Worm (Caenorhabditis elegans): ENCODE data around the gene daf-37.

DNA sequence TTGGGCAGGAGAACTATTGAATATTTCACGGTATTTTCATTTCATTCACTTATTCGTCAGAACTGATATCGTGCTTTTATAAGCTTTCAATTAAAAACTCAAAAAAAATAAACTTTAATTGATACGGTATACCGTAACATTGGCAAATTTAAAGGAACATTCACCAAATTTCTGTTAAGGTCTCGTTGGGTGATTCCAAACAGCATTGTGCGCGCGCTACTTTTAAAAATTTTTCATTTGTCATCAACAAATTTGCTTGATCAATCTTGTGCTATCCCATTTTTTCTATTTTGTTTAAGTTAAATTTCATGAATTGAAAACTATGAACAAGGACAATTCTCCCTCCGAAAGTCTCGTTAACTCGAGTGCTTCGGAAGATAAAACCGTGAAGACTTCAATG lies 9.5 kb downstream of the daf-37 start, which contains the start of gene szy-4:
- TF ChIP-seq ZK185.1 (tag; optimal IDR thresholded peaks at IDR 0.05; ENCODE audit: poor library complexity, severe bottlenecking) = no peak
- TF ChIP-seq ama-1 (optimal IDR thresholded peaks at IDR 0.05) = no peak
- TF ChIP-seq ama-1 (GFP tag; optimal IDR thresholded peaks at IDR 0.05) = no peak
- TF ChIP-seq attf-3 (GFP tag; conservative IDR thresholded peaks at IDR 0.05) = no peak
- TF ChIP-seq B0261.1 (tag; optimal IDR thresholded peaks at IDR 0.05) = no peak
- no peak for TF ChIP-seq ceh-58 (GFP tag; IDR thresholded peaks at IDR 0.05)
